Fruit fly (Drosophila melanogaster): ENCODE data around the gene pigeon.
A peak's percentile ranks its signal among the peaks of the same experiment; 100 is the strongest.

pigeon gene

dm6 chr2L:19185676-19186239 lies at the start of gene pigeon, which contains the start of gene gammaTub37C:
Gene pigeon, plus strand, starts transcription at chr2L:19186043.
Gene gammaTub37C, minus strand, starts transcription at chr2L:19185726.
- TF ChIP-seq CG12768 (GFP tag; optimal IDR thresholded peaks at IDR 0.05) (no peak), ovo (GFP tag; optimal IDR thresholded peaks at IDR 0.05) (peak; percentile 69), toe (GFP tag; optimal IDR thresholded peaks at IDR 0.05) (no peak), cnc (optimal IDR thresholded peaks at IDR 0.05) (no peak), bab1 (GFP tag; optimal IDR thresholded peaks at IDR 0.05) (peak; percentile 25)

dm6 chr2L:19136735-19137134 lies 49.1 kb upstream of the pigeon start:
- TF ChIP-seq bab1 (GFP tag; optimal IDR thresholded peaks at IDR 0.05) (peak; percentile 11), cnc (optimal IDR thresholded peaks at IDR 0.05) (no peak), CG11617 (GFP tag; optimal IDR thresholded peaks at IDR 0.05) (no peak)

dm6 chr2L:19137494-19138360 lies 48.1 kb upstream of the pigeon start:
- TF ChIP-seq CG1620 (GFP tag; optimal IDR thresholded peaks at IDR 0.05): no peak
- TF ChIP-seq tj (GFP tag; optimal IDR thresholded peaks at IDR 0.05): peak; percentile 65
- no peak for TF ChIP-seq pad (GFP tag; optimal IDR thresholded peaks at IDR 0.05)
- TF ChIP-seq toe (GFP tag; optimal IDR thresholded peaks at IDR 0.05): no peak

- no peak for TF ChIP-seq CG5204 (GFP tag; optimal IDR thresholded peaks at IDR 0.05)
- TF ChIP-seq tj (GFP tag; optimal IDR thresholded peaks at IDR 0.05): no peak
- TF ChIP-seq ovo (GFP tag; optimal IDR thresholded peaks at IDR 0.05): no peak
- TF ChIP-seq Clk (GFP tag; optimal IDR thresholded peaks at IDR 0.05): no peak
- TF ChIP-seq Crg-1 (GFP tag; optimal IDR thresholded peaks at IDR 0.05): no peak
- no peak for TF ChIP-seq CG7045 (GFP tag; optimal IDR thresholded peaks at IDR 0.05)
- TF ChIP-seq cnc (optimal IDR thresholded peaks at IDR 0.05): no peak
- no peak for TF ChIP-seq CG11617 (GFP tag; optimal IDR thresholded peaks at IDR 0.05)
Measured at dm6 chr2L:19138361-19139041, 47.3 kb upstream of the pigeon start.

- TF ChIP-seq CG33017 (tag; optimal IDR thresholded peaks at IDR 0.05) (no peak), Mnt (GFP tag; optimal IDR thresholded peaks at IDR 0.05) (no peak), cic (GFP tag; optimal IDR thresholded peaks at IDR 0.05) (no peak), bab1 (GFP tag; optimal IDR thresholded peaks at IDR 0.05) (no peak), CG7045 (GFP tag; optimal IDR thresholded peaks at IDR 0.05) (no peak), ovo (GFP tag; optimal IDR thresholded peaks at IDR 0.05) (no peak), CG12768 (GFP tag; optimal IDR thresholded peaks at IDR 0.05) (no peak), CG1620 (GFP tag; optimal IDR thresholded peaks at IDR 0.05) (no peak), CG5204 (GFP tag; optimal IDR thresholded peaks at IDR 0.05) (no peak), CG11617 (GFP tag; optimal IDR thresholded peaks at IDR 0.05) (no peak)
Measured at dm6 chr2L:19139751-19140150, 46.1 kb upstream of the pigeon start.

- no peak for TF ChIP-seq bab1 (GFP tag; optimal IDR thresholded peaks at IDR 0.05)
- no peak for TF ChIP-seq ovo (GFP tag; optimal IDR thresholded peaks at IDR 0.05)
- peak; percentile 76 for TF ChIP-seq tj (GFP tag; optimal IDR thresholded peaks at IDR 0.05)
Measured at dm6 chr2L:19140257-19140983, 45.4 kb upstream of the pigeon start.

dm6 chr2L:19140984-19141262 lies 44.9 kb upstream of the pigeon start:
- TF ChIP-seq CG11617 (GFP tag; optimal IDR thresholded peaks at IDR 0.05) (no peak), Clk (GFP tag; optimal IDR thresholded peaks at IDR 0.05) (no peak), Crg-1 (GFP tag; optimal IDR thresholded peaks at IDR 0.05) (no peak), Hr96 (GFP tag; optimal IDR thresholded peaks at IDR 0.05) (peak; percentile 33), CG7045 (GFP tag; optimal IDR thresholded peaks at IDR 0.05) (no peak), CG14711 (tag; optimal IDR thresholded peaks at IDR 0.05) (peak; percentile 34), tj (GFP tag; optimal IDR thresholded peaks at IDR 0.05) (no peak), CG1620 (GFP tag; optimal IDR thresholded peaks at IDR 0.05) (no peak), kay (GFP tag; ENCODE audit: borderline replicate concordance) (no peak), ovo (GFP tag; optimal IDR thresholded peaks at IDR 0.05) (no peak), cnc (optimal IDR thresholded peaks at IDR 0.05) (no peak), CG12768 (GFP tag; optimal IDR thresholded peaks at IDR 0.05) (no peak), cic (GFP tag; optimal IDR thresholded peaks at IDR 0.05) (no peak), toe (GFP tag; optimal IDR thresholded peaks at IDR 0.05) (no peak), bab1 (GFP tag; optimal IDR thresholded peaks at IDR 0.05) (peak; percentile 54), CG5204 (GFP tag; optimal IDR thresholded peaks at IDR 0.05) (no peak), CG7101 (tag; optimal IDR thresholded peaks at IDR 0.05) (peak; percentile 16), pad (GFP tag; optimal IDR thresholded peaks at IDR 0.05) (peak; percentile 17), CG33017 (tag; optimal IDR thresholded peaks at IDR 0.05) (no peak), Mnt (GFP tag; optimal IDR thresholded peaks at IDR 0.05) (no peak)

Measured in whole organism, adult.